Fruit fly (Drosophila melanogaster) whole organism, adult: ENCODE results near the gene RabX6.

ENCODE experiments used
- CG11617 ChIP-seq: fragments of 200-800 bp; sonication (Bioruptor generic); optimal IDR thresholded peaks from 2 replicates; lab custom pipeline; 2017; ENCODE audit warnings: mild to moderate bottlenecking, missing biosample characterization, missing genetic modification reagents, missing genetic modification characterization
- Hr96 ChIP-seq: fragments of 200-800 bp; sonication (Bioruptor generic); optimal IDR thresholded peaks from 2 replicates; lab custom pipeline; 2016; ENCODE audit warnings: missing biosample characterization, missing genetic modification characterization
- Mnt ChIP-seq: fragments of 200-800 bp; sonication (Bioruptor generic); optimal IDR thresholded peaks from 2 replicates; lab custom pipeline; 2016; ENCODE audit warnings: missing biosample characterization, mild to moderate bottlenecking, missing genetic modification characterization
- bab1 ChIP-seq: fragments of 200-800 bp; sonication (Bioruptor generic); optimal IDR thresholded peaks from 3 replicates; lab custom pipeline; 2019; ENCODE audit warnings: missing biosample characterization, mild to moderate bottlenecking, missing genetic modification characterization, moderate library complexity
- kay ChIP-seq: fragments of 200-800 bp; sonication (Bioruptor generic); peaks from one replicate; lab custom pipeline; 2016; ENCODE audit warnings: missing biosample characterization, missing genetic modification characterization, borderline replicate concordance

- TF ChIP-seq bab1 = no peak
- TF ChIP-seq Hr96 (GFP tag; lab: Kevin White, UChicago) = no peak
- no peak for TF ChIP-seq kay (GFP tag; lab: Kevin White, UChicago)
- no peak for TF ChIP-seq CG11617 (GFP tag; lab: Kevin White, UChicago)
- no peak for TF ChIP-seq Mnt
Observed at dm6 chr3L:727874-728273, 37.6 kb downstream of the RabX6 start.
